Worm (Caenorhabditis elegans) whole organism, early embryonic: ENCODE data around the gene tbce-1.

Experiments used
- aly-1 ChIP-seq: sonication (generic microtip); optimal IDR thresholded peaks from 2 replicates; lab custom pipeline; 2016; ENCODE audit warnings: missing genetic modification characterization, missing compliant biosample characterization
- ama-1 ChIP-seq: fragments of 150-350 bp; optimal IDR thresholded peaks from 2 replicates; lab custom pipeline; 2014
- ceh-13 ChIP-seq: fragments of 200-800 bp; sonication (Bioruptor generic); optimal IDR thresholded peaks from 2 replicates; lab custom pipeline; 2018; ENCODE audit warnings: mild to moderate bottlenecking, missing genetic modification characterization, missing compliant biosample characterization
- scrt-1 ChIP-seq: fragments of 200-800 bp; sonication (Bioruptor generic); IDR thresholded peaks from 2 replicates; pipeline ENCODE4 v1.3.6; 2022; ENCODE audit warnings: missing genetic modification characterization, missing compliant biosample characterization
- tbx-11 ChIP-seq: fragments of 200-800 bp; sonication (Bioruptor generic); IDR thresholded peaks from 2 replicates; pipeline ENCODE4 v1.3.6; 2022; ENCODE audit warnings: missing genetic modification characterization, missing compliant biosample characterization
- tbx-37 ChIP-seq: fragments of 200-800 bp; sonication (Bioruptor generic); conservative IDR thresholded peaks from 2 replicates; pipeline ENCODE4 v1.3.6; 2022; ENCODE audit warnings: missing genetic modification reagents, missing genetic modification characterization, missing compliant biosample characterization

DNA sequence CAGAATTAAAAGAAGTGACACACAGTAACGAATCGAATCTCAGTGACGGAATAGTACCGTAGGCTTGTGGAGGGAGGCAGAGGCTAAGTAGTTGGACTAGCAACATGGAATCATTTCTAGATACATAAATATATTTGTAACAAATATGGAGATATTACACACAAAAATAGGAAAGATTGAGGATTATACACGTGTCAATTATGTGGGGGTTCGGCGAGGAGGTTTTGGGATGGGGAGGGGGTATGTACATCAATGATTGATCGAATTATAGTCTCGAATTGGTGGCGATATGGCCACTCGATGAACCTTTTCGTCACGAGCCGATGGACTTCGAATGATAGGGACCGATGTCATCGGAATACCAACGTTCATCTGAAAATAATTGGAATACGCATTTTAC lies 12.9 kb downstream of the tbce-1 start:
- TF ChIP-seq ama-1, result no peak
- no peak for TF ChIP-seq ceh-13 (GFP tag; lab: Kevin White, UChicago)
- no peak for TF ChIP-seq tbx-37 (GFP tag; lab: Robert Waterston, UW)
- TF ChIP-seq aly-1, result no peak
- no peak for TF ChIP-seq scrt-1 (GFP tag; lab: Robert Waterston, UW)
- TF ChIP-seq tbx-11 (GFP tag; lab: Robert Waterston, UW), result no peak
